Worm (Caenorhabditis elegans) whole organism, mixed stage, embryonic: ENCODE results near the gene W01B6.5.
A peak's percentile ranks its signal among the peaks of the same experiment; 100 is the strongest.

Experiments used
- M03D4.4 ChIP-seq: sonication (generic microtip); optimal IDR thresholded peaks from 2 replicates; lab custom pipeline; 2017; ENCODE audit warnings: mild to moderate bottlenecking, missing genetic modification characterization, missing compliant biosample characterization
- bed-3 ChIP-seq: fragments of 200-800 bp; sonication (Bioruptor generic); optimal IDR thresholded peaks from 3 replicates; lab custom pipeline; 2018; ENCODE audit warnings: mild to moderate bottlenecking, missing genetic modification characterization, moderate library complexity, missing compliant biosample characterization
- blmp-1 ChIP-seq: fragments of 150-350 bp; optimal IDR thresholded peaks from 2 replicates; lab custom pipeline; 2014; ENCODE audit warnings: missing biosample characterization, missing genetic modification characterization
- ceh-39 ChIP-seq: fragments of 150-350 bp; optimal IDR thresholded peaks from 2 replicates; lab custom pipeline; 2014; ENCODE audit warnings: missing biosample characterization, missing genetic modification characterization
- ceh-43 ChIP-seq: fragments of 200-800 bp; sonication (Bioruptor generic); optimal IDR thresholded peaks from 2 replicates; lab custom pipeline; 2018; ENCODE audit warnings: mild to moderate bottlenecking, missing genetic modification characterization, moderate library complexity, missing compliant biosample characterization
- ceh-83 ChIP-seq: fragments of 200-800 bp; sonication (Bioruptor generic); optimal IDR thresholded peaks from 2 replicates; lab custom pipeline; 2018; ENCODE audit warnings: mild to moderate bottlenecking, missing genetic modification characterization, missing compliant biosample characterization
- ces-1 ChIP-seq: fragments of 150-350 bp; optimal IDR thresholded peaks from 2 replicates; lab custom pipeline; 2014; ENCODE audit warnings: missing biosample characterization, missing genetic modification reagents, missing genetic modification characterization
- drap-1 ChIP-seq: fragments of 200-800 bp; sonication (Bioruptor generic); optimal IDR thresholded peaks from 3 replicates; lab custom pipeline; 2018; ENCODE audit warnings: mild to moderate bottlenecking, missing genetic modification characterization, missing compliant biosample characterization
- elt-1 ChIP-seq: sonication (generic microtip); optimal IDR thresholded peaks from 2 replicates; lab custom pipeline; 2017; ENCODE audit warnings: missing genetic modification characterization, mild to moderate bottlenecking, missing compliant biosample characterization, antibody characterized with exemption, moderate library complexity, borderline replicate concordance; ENCODE audit not compliant: insufficient read depth
- elt-3 ChIP-seq: fragments of 150-350 bp; optimal IDR thresholded peaks from 2 replicates; lab custom pipeline; 2014; ENCODE audit warnings: missing biosample characterization, missing genetic modification characterization
- flh-1 ChIP-seq: fragments of 200-800 bp; sonication (Bioruptor generic); optimal IDR thresholded peaks from 2 replicates; lab custom pipeline; 2018; ENCODE audit warnings: mild to moderate bottlenecking, missing genetic modification characterization, moderate library complexity, missing compliant biosample characterization
- ham-2 ChIP-seq: fragments of 200-800 bp; sonication (Bioruptor generic); optimal IDR thresholded peaks from 2 replicates; lab custom pipeline; 2018; ENCODE audit warnings: mild to moderate bottlenecking, missing genetic modification characterization, missing compliant biosample characterization
- hlh-1 ChIP-seq: fragments of 150-350 bp; optimal IDR thresholded peaks from 2 replicates; lab custom pipeline; 2014; ENCODE audit warnings: missing biosample characterization, missing genetic modification reagents, missing genetic modification characterization
- lin-13 ChIP-seq: fragments of 150-350 bp; optimal IDR thresholded peaks from 2 replicates; lab custom pipeline; 2014; ENCODE audit warnings: missing biosample characterization, missing genetic modification characterization
- lin-32 ChIP-seq: fragments of 200-800 bp; sonication (Bioruptor generic); optimal IDR thresholded peaks from 2 replicates; lab custom pipeline; 2018; ENCODE audit warnings: mild to moderate bottlenecking, missing genetic modification characterization, missing compliant biosample characterization
- lsy-2 ChIP-seq: fragments of 150-350 bp; optimal IDR thresholded peaks from 2 replicates; lab custom pipeline; 2014; ENCODE audit warnings: missing biosample characterization, missing genetic modification characterization
- mab-5 ChIP-seq: fragments of 150-350 bp; optimal IDR thresholded peaks from 2 replicates; lab custom pipeline; 2014; ENCODE audit warnings: missing biosample characterization, missing genetic modification characterization
- mep-1 ChIP-seq: fragments of 150-350 bp; optimal IDR thresholded peaks from 2 replicates; lab custom pipeline; 2017; ENCODE audit warnings: missing biosample characterization, missing genetic modification reagents, missing genetic modification characterization, inconsistent platforms
- mls-2 ChIP-seq: sonication (generic microtip); optimal IDR thresholded peaks from 2 replicates; lab custom pipeline; 2016; ENCODE audit warnings: mild to moderate bottlenecking, missing genetic modification characterization, moderate library complexity, missing compliant biosample characterization
- nhr-12 ChIP-seq: fragments of 150-350 bp; optimal IDR thresholded peaks from 2 replicates; lab custom pipeline; 2014; ENCODE audit warnings: missing biosample characterization, missing genetic modification characterization
- nhr-2 ChIP-seq: fragments of 150-350 bp; optimal IDR thresholded peaks from 2 replicates; lab custom pipeline; 2014; ENCODE audit warnings: missing biosample characterization, missing genetic modification characterization
- nhr-237 ChIP-seq: fragments of 150-350 bp; optimal IDR thresholded peaks from 2 replicates; lab custom pipeline; 2014; ENCODE audit warnings: missing biosample characterization, missing genetic modification characterization
- nhr-28 ChIP-seq: fragments of 150-350 bp; optimal IDR thresholded peaks from 2 replicates; lab custom pipeline; 2014; ENCODE audit warnings: missing biosample characterization, missing genetic modification characterization
- nhr-76 ChIP-seq: sonication (generic microtip); optimal IDR thresholded peaks from 2 replicates; lab custom pipeline; 2017; ENCODE audit warnings: missing biosample characterization, missing genetic modification characterization
- pha-4 ChIP-seq: fragments of 150-350 bp; optimal IDR thresholded peaks from 2 replicates; lab custom pipeline; 2018; ENCODE audit warnings: missing biosample characterization, missing genetic modification reagents, missing genetic modification characterization
- sem-2 ChIP-seq: fragments of 200-800 bp; sonication (Bioruptor generic); optimal IDR thresholded peaks from 2 replicates; lab custom pipeline; 2018; ENCODE audit warnings: mild to moderate bottlenecking, missing genetic modification characterization, missing compliant biosample characterization
- snpc-4 ChIP-seq: fragments of 150-350 bp; optimal IDR thresholded peaks from 2 replicates; lab custom pipeline; 2014; ENCODE audit warnings: missing biosample characterization, missing genetic modification characterization
- sptf-1 ChIP-seq: sonication (generic microtip); optimal IDR thresholded peaks from 2 replicates; lab custom pipeline; 2017; ENCODE audit warnings: mild to moderate bottlenecking, missing genetic modification characterization, moderate library complexity, missing compliant biosample characterization
- tbx-8 ChIP-seq: fragments of 200-800 bp; sonication (Bioruptor generic); optimal IDR thresholded peaks from 2 replicates; lab custom pipeline; 2018; ENCODE audit warnings: mild to moderate bottlenecking, missing genetic modification characterization, moderate library complexity, missing compliant biosample characterization
- unc-120 ChIP-seq: sonication (generic microtip); optimal IDR thresholded peaks from 2 replicates; lab custom pipeline; 2017; ENCODE audit warnings: missing genetic modification characterization, missing compliant biosample characterization; ENCODE audit not compliant: poor library complexity, severe bottlenecking
- unc-62 ChIP-seq: fragments of 150-350 bp; optimal IDR thresholded peaks from 2 replicates; lab custom pipeline; 2014; ENCODE audit warnings: missing biosample characterization, missing genetic modification reagents, missing genetic modification characterization
- zip-8 ChIP-seq: fragments of 150-350 bp; optimal IDR thresholded peaks from 2 replicates; lab custom pipeline; 2014; ENCODE audit warnings: missing biosample characterization, missing genetic modification characterization
- ztf-11 ChIP-seq: fragments of 150-350 bp; optimal IDR thresholded peaks from 2 replicates; lab custom pipeline; 2014; ENCODE audit warnings: missing biosample characterization, missing genetic modification characterization

W01B6.5 gene

DNA sequence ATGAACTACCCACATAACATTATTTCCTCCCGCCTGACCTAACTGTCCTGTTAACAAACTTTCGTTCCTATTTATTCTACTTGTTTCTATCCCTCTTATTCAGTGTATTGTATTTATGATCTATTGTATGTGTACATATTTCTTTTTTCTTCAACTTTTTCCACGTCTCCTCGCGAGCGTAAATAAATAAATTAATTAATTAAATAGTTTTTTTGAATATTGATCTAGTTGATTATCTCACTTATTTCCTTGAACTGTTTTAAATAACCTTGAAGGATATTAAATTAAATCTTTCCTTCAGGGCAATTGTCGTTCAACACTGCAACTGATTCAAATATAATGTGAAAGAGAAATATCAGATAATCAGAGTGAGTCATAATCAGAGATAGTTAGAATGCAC, 33.1 kb upstream of the W01B6.5 start, which contains the start of gene frk-1:
TSS of gene frk-1 (plus strand) at position 301 of the 400 bp plus-strand sequence.
- TF ChIP-seq nhr-237 (tag; lab: Kevin White, UChicago) (no peak), zip-8 (no peak), ceh-43 (GFP tag; lab: Kevin White, UChicago) (no peak), elt-3 (tag; lab: Kevin White, UChicago) (no peak), mab-5 (tag; lab: Kevin White, UChicago) (no peak), snpc-4 (tag; lab: Kevin White, UChicago) (no peak), sem-2 (no peak), bed-3 (GFP tag; lab: Kevin White, UChicago) (no peak)

DNA sequence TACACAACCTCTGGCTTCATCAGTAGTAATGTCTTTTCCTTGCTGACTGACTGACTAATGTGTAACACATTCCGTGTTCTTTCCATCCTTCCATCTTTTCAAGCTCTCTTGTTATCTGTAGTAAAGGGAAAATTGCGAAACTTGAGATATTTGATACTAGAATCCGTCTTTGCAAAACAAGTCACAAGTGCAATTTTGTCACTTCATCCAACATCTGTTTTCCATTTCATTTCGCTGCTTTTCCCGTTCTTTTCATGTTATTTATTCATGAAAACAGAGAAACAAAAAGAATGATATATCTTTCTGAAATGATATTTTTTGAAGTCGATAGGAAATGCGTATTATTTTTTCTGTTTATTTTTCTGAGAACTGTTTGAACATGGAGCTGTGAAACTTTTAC, 30.0 kb upstream of the W01B6.5 start:
- TF ChIP-seq M03D4.4 (tag; lab: Kevin White, UChicago), result no peak

DNA sequence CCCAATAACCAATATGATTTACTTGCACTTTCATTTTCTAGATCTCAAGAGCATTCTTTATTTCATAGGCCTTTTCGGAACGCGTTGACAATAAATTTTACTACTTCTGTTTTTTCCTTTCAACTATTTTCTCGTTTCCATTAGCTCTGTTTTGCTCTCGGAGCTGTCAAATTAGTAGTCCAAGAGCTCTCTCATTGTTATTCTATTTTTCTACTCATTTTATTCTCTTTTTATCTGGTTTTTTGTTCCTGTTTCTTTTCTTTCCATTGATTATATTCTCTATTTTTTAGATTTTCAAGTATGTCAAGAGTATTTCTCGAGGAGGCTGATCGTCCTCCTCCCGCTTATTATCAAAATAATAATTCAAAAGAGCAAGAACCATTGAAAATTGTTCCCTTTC, 28.9 kb upstream of the W01B6.5 start, which contains the start of gene T04B2.3:
TSS of gene T04B2.3 (plus strand) at position 301 of the 400 bp plus-strand sequence.
- TF ChIP-seq M03D4.4 (tag; lab: Kevin White, UChicago) (no peak), nhr-237 (tag; lab: Kevin White, UChicago) (no peak), lin-13 (tag; lab: Kevin White, UChicago) (no peak), pha-4 (no peak), unc-120 (tag; lab: Kevin White, UChicago) (no peak), sptf-1 (tag; lab: Kevin White, UChicago) (no peak), snpc-4 (tag; lab: Kevin White, UChicago) (no peak)

ce11 chrIV:10048268-10048667, 27.7 kb upstream of the W01B6.5 start:
- TF ChIP-seq hlh-1 (tag; lab: Kevin White, UChicago) (peak; percentile 29), unc-120 (tag; lab: Kevin White, UChicago) (peak; percentile 61), elt-1 (peak; percentile 1), ces-1 (GFP tag; lab: Kevin White, UChicago) (no peak), nhr-237 (tag; lab: Kevin White, UChicago) (no peak)

ce11 chrIV:10051088-10051487, 24.9 kb upstream of the W01B6.5 start, which contains the start of gene T04B2.8:
Gene T04B2.8, minus strand, starts transcription at chrIV:10051188.
- TF ChIP-seq nhr-28 (tag; lab: Kevin White, UChicago), result no peak
- TF ChIP-seq nhr-2 (tag; lab: Kevin White, UChicago), result no peak
- TF ChIP-seq nhr-237 (tag; lab: Kevin White, UChicago), result no peak
- no peak for TF ChIP-seq drap-1 (GFP tag; lab: Kevin White, UChicago)
- TF ChIP-seq ham-2 (GFP tag; lab: Kevin White, UChicago), result no peak
- no peak for TF ChIP-seq ztf-11 (tag; lab: Kevin White, UChicago)
- TF ChIP-seq flh-1 (GFP tag; lab: Kevin White, UChicago), result no peak
- TF ChIP-seq nhr-76 (tag; lab: Kevin White, UChicago), result no peak
- TF ChIP-seq lin-13 (tag; lab: Kevin White, UChicago), result no peak
- no peak for TF ChIP-seq tbx-8 (GFP tag; lab: Kevin White, UChicago)
- TF ChIP-seq ceh-39 (tag; lab: Kevin White, UChicago), result no peak
- no peak for TF ChIP-seq sptf-1 (tag; lab: Kevin White, UChicago)
- TF ChIP-seq ceh-83 (GFP tag; lab: Kevin White, UChicago), result no peak
- TF ChIP-seq elt-1, result no peak
- TF ChIP-seq nhr-12 (tag; lab: Kevin White, UChicago), result no peak
- TF ChIP-seq mls-2 (tag; lab: Kevin White, UChicago), result no peak
- TF ChIP-seq mep-1 (tag; lab: Kevin White, UChicago), result no peak
- no peak for TF ChIP-seq zip-8
- TF ChIP-seq elt-3 (tag; lab: Kevin White, UChicago), result no peak
- no peak for TF ChIP-seq blmp-1 (tag; lab: Kevin White, UChicago)

DNA sequence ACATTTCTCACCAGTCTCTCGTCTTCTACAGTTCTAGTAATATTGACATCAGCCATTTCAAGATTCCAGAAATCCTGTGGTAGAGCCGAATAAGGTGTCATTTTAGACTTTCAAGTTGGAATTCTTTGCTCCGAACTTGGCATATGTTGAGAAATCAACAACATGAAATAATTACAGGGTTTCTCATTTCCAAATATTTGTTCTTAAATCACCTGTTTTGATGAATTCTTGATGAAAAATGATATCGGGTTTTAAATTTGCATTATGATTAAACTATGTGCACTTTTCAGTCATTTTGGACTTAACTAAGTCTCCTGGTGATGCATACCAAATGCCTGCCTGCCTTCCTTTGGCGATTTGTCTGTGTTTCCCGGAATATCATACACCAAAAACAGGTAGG, 22.4 kb upstream of the W01B6.5 start, which contains the start of gene srv-12:
TSS of gene srv-12 (minus strand) at position 101 of the 400 bp plus-strand sequence.
- no peak for TF ChIP-seq hlh-1 (tag; lab: Kevin White, UChicago)
- TF ChIP-seq unc-62 (GFP tag; lab: Kevin White, UChicago), result no peak
- TF ChIP-seq mep-1 (tag; lab: Kevin White, UChicago), result no peak
- no peak for TF ChIP-seq pha-4
- no peak for TF ChIP-seq lin-32 (GFP tag; lab: Kevin White, UChicago)
- no peak for TF ChIP-seq flh-1 (GFP tag; lab: Kevin White, UChicago)
- TF ChIP-seq elt-3 (tag; lab: Kevin White, UChicago), result no peak
- TF ChIP-seq sptf-1 (tag; lab: Kevin White, UChicago), result no peak
- TF ChIP-seq lsy-2 (tag; lab: Kevin White, UChicago), result no peak
- no peak for TF ChIP-seq nhr-12 (tag; lab: Kevin White, UChicago)
- no peak for TF ChIP-seq tbx-8 (GFP tag; lab: Kevin White, UChicago)
